Fruit fly (Drosophila melanogaster) whole organism, embryonic: ENCODE data around the gene SkpE.
A peak's percentile ranks its signal among the peaks of the same experiment; 100 is the strongest.

Source experiments
- Awh ChIP-seq: fragments of 200-800 bp; sonication (Bioruptor generic); IDR thresholded peaks from 2 replicates; pipeline ENCODE4, ENCODE4 v1.3.6; 2022; ENCODE audit warnings: missing biosample characterization, missing genetic modification characterization
- B-H1 ChIP-seq: fragments of 200-800 bp; sonication (Bioruptor generic); IDR thresholded peaks from 3 replicates; pipeline ENCODE4 v1.3.6; 2022; ENCODE audit warnings: missing biosample characterization, missing genetic modification characterization
- CG10147 ChIP-seq: fragments of 200-800 bp; sonication (Bioruptor generic); optimal IDR thresholded peaks from 2 replicates; lab custom pipeline; 2019; ENCODE audit warnings: missing biosample characterization, mild to moderate bottlenecking, missing genetic modification characterization, moderate library complexity
- CG13775 ChIP-seq: fragments of 200-800 bp; sonication (Bioruptor generic); optimal IDR thresholded peaks from 3 replicates; lab custom pipeline; 2017; ENCODE audit warnings: missing biosample characterization, mild to moderate bottlenecking, missing genetic modification characterization
- CG14441 ChIP-seq: fragments of 200-800 bp; sonication (Bioruptor generic); IDR thresholded peaks from 2 replicates; pipeline ENCODE4 v1.3.6; 2022; ENCODE audit warnings: missing biosample characterization, missing genetic modification characterization
- CG15479 ChIP-seq: fragments of 200-800 bp; sonication (Bioruptor generic); optimal IDR thresholded peaks from 3 replicates; lab custom pipeline; 2019; ENCODE audit warnings: missing biosample characterization, mild to moderate bottlenecking, missing genetic modification characterization, moderate library complexity
- CG17361 ChIP-seq: fragments of 200-800 bp; sonication (Bioruptor generic); IDR thresholded peaks from 3 replicates; pipeline ENCODE4 v1.3.6; 2022; ENCODE audit warnings: missing biosample characterization, missing genetic modification characterization
- CG7745 ChIP-seq: fragments of 200-800 bp; sonication (Bioruptor generic); optimal IDR thresholded peaks from 2 replicates; lab custom pipeline; 2018; ENCODE audit warnings: missing biosample characterization, mild to moderate bottlenecking, missing genetic modification characterization, moderate library complexity
- CG7786 ChIP-seq: fragments of 200-800 bp; sonication (Bioruptor generic); optimal IDR thresholded peaks from 2 replicates; lab custom pipeline; 2016; ENCODE audit warnings: missing biosample characterization, missing genetic modification characterization
- CG8388 ChIP-seq: fragments of 200-800 bp; sonication (Bioruptor generic); optimal IDR thresholded peaks from 2 replicates; lab custom pipeline; 2019; ENCODE audit warnings: missing biosample characterization, mild to moderate bottlenecking, missing genetic modification characterization, moderate library complexity
- CG8765 ChIP-seq: fragments of 200-800 bp; sonication (Bioruptor generic); IDR thresholded peaks from 2 replicates; pipeline ENCODE4 v1.3.6; 2022; ENCODE audit warnings: missing biosample characterization, missing genetic modification characterization
- CTCF ChIP-seq: fragments of 200-800 bp; sonication (Bioruptor generic); optimal IDR thresholded peaks from 2 replicates; lab custom pipeline; 2017; ENCODE audit warnings: missing biosample characterization, mild to moderate bottlenecking, missing genetic modification characterization, moderate library complexity
- Dad ChIP-seq: fragments of 200-800 bp; sonication (Bioruptor generic); optimal IDR thresholded peaks from 3 replicates; lab custom pipeline; 2016; ENCODE audit warnings: missing biosample characterization, missing genetic modification characterization
- Dek ChIP-seq: fragments of 200-800 bp; sonication (Bioruptor generic); optimal IDR thresholded peaks from 3 replicates; lab custom pipeline; 2019; ENCODE audit warnings: missing biosample characterization, mild to moderate bottlenecking, missing genetic modification characterization, moderate library complexity
- Drgx ChIP-seq: fragments of 200-800 bp; sonication (Bioruptor generic); IDR thresholded peaks from 2 replicates; pipeline ENCODE4 v1.3.6; 2022; ENCODE audit warnings: missing biosample characterization, missing genetic modification characterization
- Ets65A ChIP-seq: fragments of 200-800 bp; sonication (Bioruptor generic); peaks from one replicate; lab custom pipeline; 2016; ENCODE audit warnings: missing biosample characterization, missing genetic modification characterization
- Fer3 ChIP-seq: fragments of 200-800 bp; sonication (Bioruptor generic); optimal IDR thresholded peaks from 2 replicates; lab custom pipeline; 2018; ENCODE audit warnings: missing biosample characterization, mild to moderate bottlenecking, missing genetic modification characterization, moderate library complexity
- Gug ChIP-seq: fragments of 200-800 bp; sonication (Bioruptor generic); IDR thresholded peaks from 4 replicates; pipeline ENCODE4 v1.3.6; 2022; ENCODE audit warnings: missing biosample characterization, missing genetic modification characterization
- HLH3B ChIP-seq: fragments of 200-800 bp; sonication (Bioruptor generic); IDR thresholded peaks from 2 replicates; pipeline ENCODE4 v1.3.6; 2022; ENCODE audit warnings: missing biosample characterization, missing genetic modification characterization
- Hr3 ChIP-seq: fragments of 200-800 bp; sonication (Bioruptor generic); optimal IDR thresholded peaks from 3 replicates; lab custom pipeline; 2016; ENCODE audit warnings: missing biosample characterization, missing genetic modification characterization
- Hr78 ChIP-seq, 2 experiments: fragments of 200-800 bp in 1 of 2; fragments of >200 bp in 1 of 2; sonication (Bioruptor generic) in 1 of 2; optimal IDR thresholded peaks; 2 replicates each; lab custom pipeline; 2017 to 2019; ENCODE audit warnings: missing biosample characterization in 2 of 2, missing genetic modification characterization in 2 of 2, mild to moderate bottlenecking in 1 of 2, moderate library complexity in 1 of 2
- MESR4 ChIP-seq: fragments of 200-800 bp; sonication (Bioruptor generic); optimal IDR thresholded peaks from 2 replicates; lab custom pipeline; 2018; ENCODE audit warnings: missing biosample characterization, mild to moderate bottlenecking, missing genetic modification characterization, moderate library complexity
- Mrtf ChIP-seq: fragments of 200-800 bp; sonication (Bioruptor generic); IDR thresholded peaks from 3 replicates; pipeline ENCODE4 v1.3.6; 2022; ENCODE audit warnings: missing biosample characterization, missing genetic modification characterization
- Myb ChIP-seq: fragments of 200-800 bp; sonication (Bioruptor generic); optimal IDR thresholded peaks from 2 replicates; lab custom pipeline; 2016; ENCODE audit warnings: missing biosample characterization, missing genetic modification characterization
- Oaz ChIP-seq: fragments of 200-800 bp; sonication (Bioruptor generic); IDR thresholded peaks from 2 replicates; pipeline ENCODE4 v1.3.6; 2022; ENCODE audit warnings: missing biosample characterization, missing genetic modification characterization
- Poxn ChIP-seq: fragments of 200-800 bp; sonication (Bioruptor generic); IDR thresholded peaks from 2 replicates; pipeline ENCODE4 v1.3.6; 2022; ENCODE audit warnings: missing biosample characterization, missing genetic modification characterization
- Ptx1 ChIP-seq: fragments of 200-800 bp; sonication (Bioruptor generic); IDR thresholded peaks from 2 replicates; pipeline ENCODE4 v1.3.6; 2022; ENCODE audit warnings: missing biosample characterization, missing genetic modification characterization
- Spps ChIP-seq: fragments of 200-800 bp; sonication (Bioruptor generic); optimal IDR thresholded peaks from 2 replicates; lab custom pipeline; 2018; ENCODE audit warnings: missing biosample characterization, mild to moderate bottlenecking, missing genetic modification characterization
- Sry-δ ChIP-seq: fragments of 200-800 bp; sonication (Bioruptor generic); optimal IDR thresholded peaks from 2 replicates; lab custom pipeline; 2016; ENCODE audit warnings: missing biosample characterization, missing genetic modification characterization
- Xrp1 ChIP-seq: fragments of 200-800 bp; sonication (Bioruptor generic); IDR thresholded peaks from 2 replicates; pipeline ENCODE4 v1.3.6; 2022; ENCODE audit warnings: missing biosample characterization, missing genetic modification characterization
- ato ChIP-seq: fragments of 200-800 bp; sonication (Bioruptor generic); IDR thresholded peaks from 2 replicates; pipeline ENCODE4 v1.3.6; 2022; ENCODE audit warnings: missing biosample characterization, missing genetic modification characterization; ENCODE audit not compliant: partially characterized antibody
- bowl ChIP-seq: fragments of 200-800 bp; sonication (Bioruptor generic); IDR thresholded peaks from 2 replicates; pipeline ENCODE4 v1.3.6; 2022; ENCODE audit warnings: missing biosample characterization, missing genetic modification characterization
- cad ChIP-seq: fragments of >200 bp; optimal IDR thresholded peaks from 2 replicates; lab custom pipeline; 2017; ENCODE audit warnings: missing biosample characterization, missing genetic modification characterization
- cas ChIP-seq: fragments of 200-800 bp; sonication (Bioruptor generic); IDR thresholded peaks from 2 replicates; pipeline ENCODE4 v1.3.6; 2022; ENCODE audit warnings: missing biosample characterization, missing genetic modification characterization
- en ChIP-seq: fragments of 200-800 bp; sonication (Bioruptor generic); optimal IDR thresholded peaks from 2 replicates; lab custom pipeline; 2016; ENCODE audit warnings: missing biosample characterization, missing genetic modification characterization
- fu2 ChIP-seq: fragments of 200-800 bp; sonication (Bioruptor generic); optimal IDR thresholded peaks from 2 replicates; lab custom pipeline; 2016; ENCODE audit warnings: missing biosample characterization, missing genetic modification characterization
- gt ChIP-seq: fragments of 200-800 bp; sonication (Bioruptor generic); IDR thresholded peaks from 2 replicates; pipeline ENCODE4 v1.3.6; 2022; ENCODE audit warnings: missing biosample characterization, missing genetic modification characterization
- jumu ChIP-seq: fragments of 200-800 bp; sonication (Bioruptor generic); optimal IDR thresholded peaks from 3 replicates; lab custom pipeline; 2016; ENCODE audit warnings: missing biosample characterization, missing genetic modification characterization
- lola ChIP-seq, 3 experiments: fragments of >200 bp in 2 of 3; fragments of 200-800 bp in 1 of 3; sonication (Bioruptor generic) in 1 of 3; optimal IDR thresholded peaks; 2 replicates each; lab custom pipeline; 2017 to 2019; ENCODE audit warnings: missing biosample characterization in 3 of 3, missing genetic modification characterization in 3 of 3, mild to moderate bottlenecking in 1 of 3, moderate library complexity in 1 of 3
- luna ChIP-seq: fragments of 200-800 bp; sonication (Bioruptor generic); optimal IDR thresholded peaks from 2 replicates; lab custom pipeline; 2016; ENCODE audit warnings: missing biosample characterization, missing genetic modification characterization
- mam ChIP-seq: fragments of 200-800 bp; sonication (Bioruptor generic); optimal IDR thresholded peaks from 3 replicates; lab custom pipeline; 2016; ENCODE audit warnings: missing biosample characterization, missing genetic modification characterization
- nerfin-2 ChIP-seq: fragments of 200-800 bp; sonication (Bioruptor generic); IDR thresholded peaks from 2 replicates; pipeline ENCODE4 v1.3.6; 2022; ENCODE audit warnings: missing biosample characterization, missing genetic modification characterization; ENCODE audit not compliant: partially characterized antibody
- pum ChIP-seq: fragments of 200-800 bp; sonication (Bioruptor generic); optimal IDR thresholded peaks from 2 replicates; lab custom pipeline; 2016; ENCODE audit warnings: missing biosample characterization, missing genetic modification characterization
- pzg ChIP-seq: fragments of 200-800 bp; sonication (Bioruptor generic); optimal IDR thresholded peaks from 3 replicates; lab custom pipeline; 2018; ENCODE audit warnings: missing biosample characterization, mild to moderate bottlenecking, missing genetic modification characterization, moderate library complexity
- repo ChIP-seq: fragments of 200-800 bp; sonication (Bioruptor generic); optimal IDR thresholded peaks from 2 replicates; lab custom pipeline; 2016; ENCODE audit warnings: missing biosample characterization, missing genetic modification characterization
- sens ChIP-seq: fragments of 200-800 bp; sonication (Bioruptor generic); peaks from one replicate; lab custom pipeline; 2016; ENCODE audit warnings: missing biosample characterization, missing genetic modification characterization
- sna ChIP-seq: fragments of 200-800 bp; sonication (Bioruptor generic); IDR thresholded peaks from 2 replicates; pipeline ENCODE4 v1.3.6; 2022; ENCODE audit warnings: missing biosample characterization, missing genetic modification characterization; ENCODE audit not compliant: partially characterized antibody
- stc ChIP-seq: fragments of 200-800 bp; sonication (Bioruptor generic); IDR thresholded peaks from 2 replicates; pipeline ENCODE4 v1.3.6; 2022; ENCODE audit warnings: missing biosample characterization, missing genetic modification characterization
- tll ChIP-seq, 2 experiments: fragments of 200-800 bp in 1 of 2; fragments of >200 bp in 1 of 2; sonication (Bioruptor generic) in 1 of 2; optimal IDR thresholded peaks; 2 replicates each; lab custom pipeline; 2017 to 2019; ENCODE audit warnings: missing biosample characterization in 2 of 2, missing genetic modification characterization in 2 of 2, mild to moderate bottlenecking in 1 of 2, moderate library complexity in 1 of 2
- tx ChIP-seq: fragments of 200-800 bp; sonication (Bioruptor generic); optimal IDR thresholded peaks from 2 replicates; lab custom pipeline; 2016; ENCODE audit warnings: missing biosample characterization, missing genetic modification characterization
- wor ChIP-seq: fragments of 200-800 bp; sonication (Bioruptor generic); IDR thresholded peaks from 2 replicates; pipeline ENCODE4 v1.3.6; 2022; ENCODE audit warnings: missing biosample characterization, missing genetic modification characterization

Gene SkpE

dm6 chrX:19846701-19847383 lies 23.0 kb upstream of the SkpE start (continued):
- TF ChIP-seq jumu (GFP tag; lab: Kevin White, UChicago) (peak; percentile 96), pzg (peak; percentile 5), Hr78 (GFP tag; optimal IDR thresholded peaks at IDR 0.05; lab: Kevin White, UChicago) (peak in 1 of 2 experiments; percentile 74), Ptx1 (GFP tag; lab: Robert Waterston, UW) (peak; percentile 97), nerfin-2 (GFP tag; lab: Robert Waterston, UW) (no peak), CG7745 (tag; lab: Kevin White, UChicago) (no peak), sna (GFP tag; lab: Robert Waterston, UW) (no peak), tll (GFP tag; optimal IDR thresholded peaks at IDR 0.05; lab: Kevin White, UChicago) (peak in 1 of 2 experiments; percentile 35), B-H1 (peak; percentile 93), Xrp1 (GFP tag; lab: Robert Waterston, UW) (peak; percentile 96), tx (GFP tag; lab: Kevin White, UChicago) (peak; percentile 93), pum (GFP tag; lab: Kevin White, UChicago) (peak; percentile 96), CTCF (GFP tag; lab: Kevin White, UChicago) (peak; percentile 59), CG13775 (GFP tag; lab: Kevin White, UChicago) (peak; percentile 89), CG8765 (GFP tag; lab: Robert Waterston, UW) (peak; percentile 81), MESR4 (GFP tag; lab: Kevin White, UChicago) (peak; percentile 48), Oaz (peak; percentile 93), gt (GFP tag; lab: Robert Waterston, UW) (peak; percentile 93), Spps (tag; lab: Kevin White, UChicago) (peak; percentile 80), cas (peak; percentile 89), HLH3B (GFP tag; lab: Robert Waterston, UW) (peak; percentile 95), Drgx (GFP tag; lab: Robert Waterston, UW) (peak; percentile 96), sens (GFP tag; lab: Kevin White, UChicago) (peak; percentile 99), Myb (GFP tag; lab: Kevin White, UChicago) (peak; percentile 83), Gug (GFP tag; lab: Robert Waterston, UW) (peak; percentile 94), wor (peak; percentile 91), CG15479 (GFP tag; lab: Kevin White, UChicago) (no peak), CG7786 (GFP tag; lab: Kevin White, UChicago) (peak; percentile 94), repo (GFP tag; lab: Kevin White, UChicago) (peak; percentile 93), CG17361 (peak; percentile 95), Sry-δ (GFP tag; lab: Kevin White, UChicago) (peak; percentile 60), Dad (GFP tag; lab: Kevin White, UChicago) (peak; percentile 89), cad (GFP tag; lab: Kevin White, UChicago) (no peak), lola (GFP tag; optimal IDR thresholded peaks at IDR 0.05; lab: Kevin White, UChicago) (peak in 1 of 3 experiments; percentile 90), Dek (peak; percentile 92), CG8388 (GFP tag; lab: Kevin White, UChicago) (peak; percentile 91), bowl (peak; percentile 85), Hr3 (GFP tag; lab: Kevin White, UChicago) (peak; percentile 94), Fer3 (tag; lab: Kevin White, UChicago) (peak; percentile 91), stc (GFP tag; lab: Robert Waterston, UW) (peak; percentile 91), Mrtf (peak; percentile 96), ato (GFP tag; lab: Robert Waterston, UW) (no peak), Poxn (peak; percentile 47; the same call in 1 of the 2 replicates), CG14441 (GFP tag; lab: Robert Waterston, UW) (peak; percentile 97), Ets65A (GFP tag; lab: Kevin White, UChicago) (peak; percentile 99), CG10147 (GFP tag; lab: Kevin White, UChicago) (peak; percentile 80), mam (peak; percentile 91), luna (GFP tag; lab: Kevin White, UChicago) (peak; percentile 58), fu2 (GFP tag; lab: Kevin White, UChicago) (peak; percentile 92), en (GFP tag; lab: Kevin White, UChicago) (peak; percentile 88), Awh (GFP tag; lab: Robert Waterston, UW) (peak; percentile 95)
